Fruit fly (Drosophila melanogaster) whole organism, prepupa: ENCODE data around the gene CG34327.

Experiments
- CG11902 ChIP-seq: fragments of 200-800 bp; sonication (Bioruptor generic); optimal IDR thresholded peaks from 3 replicates; lab custom pipeline; 2016; ENCODE audit warnings: missing biosample characterization, missing genetic modification characterization
- CG16779 ChIP-seq: fragments of 200-800 bp; sonication (Bioruptor generic); optimal IDR thresholded peaks from 3 replicates; lab custom pipeline; 2017; ENCODE audit warnings: missing biosample characterization, mild to moderate bottlenecking, missing genetic modification characterization
- Smox ChIP-seq: fragments of 200-800 bp; sonication (Bioruptor generic); optimal IDR thresholded peaks from 3 replicates; lab custom pipeline; 2016; ENCODE audit warnings: missing biosample characterization, missing genetic modification characterization
- cyc ChIP-seq: fragments of 200-800 bp; sonication (Bioruptor generic); optimal IDR thresholded peaks from 3 replicates; lab custom pipeline; 2016; ENCODE audit warnings: missing biosample characterization, missing genetic modification characterization

dm6 chrX:17254094-17254493 is 30.5 kb upstream of the CG34327 start:
- no peak for TF ChIP-seq Smox (GFP tag; lab: Kevin White, UChicago)
- no peak for TF ChIP-seq CG16779
- TF ChIP-seq CG11902 (GFP tag; lab: Kevin White, UChicago), result no peak
- TF ChIP-seq cyc, result no peak
